Worm (Caenorhabditis elegans): ENCODE data around the gene klp-18.

The klp-18 gene

ce11 chrIV:7047762-7048178 lies 7.8 kb downstream of the klp-18 start (continued):
- peak; percentile 88 for TF ChIP-seq dmd-6 (GFP tag; IDR thresholded peaks at IDR 0.05)
- TF ChIP-seq cey-2 (tag; optimal IDR thresholded peaks at IDR 0.05; ENCODE audit: borderline replicate concordance, insufficient read depth): peak; percentile 62
- TF ChIP-seq mep-1 (tag; optimal IDR thresholded peaks at IDR 0.05): peak; percentile 55
- TF ChIP-seq nhr-77 (tag; optimal IDR thresholded peaks at IDR 0.05): peak; percentile 37
- TF ChIP-seq lin-13 (GFP tag; optimal IDR thresholded peaks at IDR 0.05): peak; percentile 24
- TF ChIP-seq daf-16 (GFP tag; optimal IDR thresholded peaks at IDR 0.05): peak in 1 of 2 experiments; percentile 48
- TF ChIP-seq daf-16 (tag; optimal IDR thresholded peaks at IDR 0.05): peak; percentile 88
- 0 out of 2 replicates have a peak, but pooled peaks have one; percentile 23 for TF ChIP-seq mdt-29 (GFP tag; IDR thresholded peaks at IDR 0.05)
- TF ChIP-seq gei-8 (GFP tag; optimal IDR thresholded peaks at IDR 0.05): peak; percentile 85
- 0 out of 2 replicates have a peak, but pooled peaks have one; percentile 16 for TF ChIP-seq dmd-8 (GFP tag; IDR thresholded peaks at IDR 0.05)
- no peak for TF ChIP-seq ceh-28 (tag; optimal IDR thresholded peaks at IDR 0.05)
- peak; percentile 61 for TF ChIP-seq T26A8.4 (GFP tag; IDR thresholded peaks at IDR 0.05)

DNA sequence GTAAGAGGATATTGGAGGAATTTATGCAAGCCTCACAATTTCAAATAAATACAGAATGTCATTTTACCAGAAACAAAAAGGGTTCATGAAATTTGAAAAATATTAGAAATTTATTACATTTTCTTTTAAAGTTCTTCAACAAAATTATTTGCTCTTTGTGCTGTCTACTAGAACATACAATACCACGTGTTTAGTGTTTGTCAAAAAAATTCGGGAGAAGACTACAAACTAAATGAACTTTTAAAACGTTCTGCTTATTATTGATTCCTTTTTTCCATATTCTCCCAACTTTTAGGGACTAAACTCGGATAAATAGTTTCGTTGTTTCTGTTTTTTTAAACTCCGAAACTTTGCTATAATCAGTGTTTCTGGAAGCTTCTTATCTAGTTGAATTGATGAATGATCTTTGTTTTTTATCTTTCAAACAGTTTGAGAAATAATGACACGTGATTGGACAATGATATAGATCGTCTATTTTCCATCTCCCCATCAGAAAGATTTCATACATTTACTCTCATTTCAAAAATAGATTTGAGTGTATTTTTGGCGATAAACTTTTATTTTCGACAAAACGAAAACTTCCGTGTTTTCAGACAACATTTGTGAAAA lies 8.7 kb downstream of the klp-18 start:
- TF ChIP-seq aha-1 (tag) (peak; percentile 54), nhr-48 (tag; optimal IDR thresholded peaks at IDR 0.05) (peak; percentile 15), dve-1 (tag; optimal IDR thresholded peaks at IDR 0.05; ENCODE audit: insufficient read depth) (peak; percentile 87), unc-62 (GFP tag; optimal IDR thresholded peaks at IDR 0.05 in 1 of 2) (peak in 1 of 2 experiments; percentile 33), unc-62 (tag; optimal IDR thresholded peaks at IDR 0.05) (no peak), zfp-3 (GFP tag; conservative IDR thresholded peaks at IDR 0.05) (0 out of 2 replicates have a peak, but pooled peaks have one; percentile 20), gei-8 (GFP tag; optimal IDR thresholded peaks at IDR 0.05) (no peak), D1046.2 (GFP tag; IDR thresholded peaks at IDR 0.05) (no peak), nhr-28 (tag; optimal IDR thresholded peaks at IDR 0.05) (peak; percentile 25), nhr-77 (tag; optimal IDR thresholded peaks at IDR 0.05) (peak; percentile 30), daf-16 (GFP tag; optimal IDR thresholded peaks at IDR 0.05) (no peak), daf-16 (tag; optimal IDR thresholded peaks at IDR 0.05) (peak; percentile 71), nhr-25 (tag; optimal IDR thresholded peaks at IDR 0.05; ENCODE audit: borderline replicate concordance, insufficient read depth) (no peak), hlh-30 (tag; optimal IDR thresholded peaks at IDR 0.05; ENCODE audit: insufficient read depth) (peak; percentile 34), F44E2.7 (GFP tag; IDR thresholded peaks at IDR 0.05) (no peak), dmd-6 (GFP tag; IDR thresholded peaks at IDR 0.05) (peak; percentile 49), mdt-29 (GFP tag; IDR thresholded peaks at IDR 0.05) (peak; percentile 71; the same call in 1 of the 2 replicates), hlh-11 (tag; optimal IDR thresholded peaks at IDR 0.05) (peak; percentile 66)

DNA sequence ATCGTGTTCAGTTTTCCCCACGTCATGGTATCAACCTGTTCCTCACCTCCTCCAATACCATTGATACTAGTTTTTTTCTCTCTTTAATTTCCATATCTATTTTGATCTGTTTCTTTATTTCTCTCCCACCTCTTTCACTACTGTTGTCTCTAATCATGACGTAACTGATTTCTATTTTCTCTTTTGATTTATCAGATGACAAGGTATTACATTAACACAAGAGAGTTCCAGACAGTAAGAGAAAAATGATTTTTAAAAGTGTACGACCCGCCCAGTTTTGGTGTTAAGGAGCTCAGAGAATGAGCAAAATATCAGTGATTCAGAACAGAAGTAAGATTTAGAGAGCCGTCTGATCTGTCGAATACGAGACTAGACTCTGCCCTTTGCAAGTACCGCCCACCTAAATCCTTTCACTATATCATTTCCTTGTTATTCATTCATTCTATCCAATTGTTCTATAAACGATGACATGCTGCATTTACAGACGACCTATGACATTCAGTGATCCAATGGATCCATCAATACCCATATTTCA lies 9.7 kb downstream of the klp-18 start, which contains the start of gene nhr-105:
nhr-105 (plus strand) TSS at position 485 of the 535 bp plus-strand sequence.
- TF ChIP-seq php-3 (GFP tag; IDR thresholded peaks at IDR 0.05) (peak; percentile 32; the same call in 1 of the 2 replicates), cey-2 (tag; optimal IDR thresholded peaks at IDR 0.05; ENCODE audit: borderline replicate concordance, insufficient read depth) (peak; percentile 83), tra-1 (GFP tag; IDR thresholded peaks at IDR 0.05) (peak; percentile 62), nhr-77 (tag; optimal IDR thresholded peaks at IDR 0.05) (peak; percentile 77), mes-2 (tag; optimal IDR thresholded peaks at IDR 0.05; ENCODE audit: poor library complexity, severe bottlenecking) (peak; percentile 11), jun-1 (tag; optimal IDR thresholded peaks at IDR 0.05) (no peak), ceh-44 (GFP tag; IDR thresholded peaks at IDR 0.05) (no peak), lin-15B (tag; optimal IDR thresholded peaks at IDR 0.05) (no peak), nhr-76 (tag; optimal IDR thresholded peaks at IDR 0.05) (peak; percentile 20), hlh-30 (tag; optimal IDR thresholded peaks at IDR 0.05; ENCODE audit: insufficient read depth) (peak; percentile 84), zfp-3 (GFP tag; conservative IDR thresholded peaks at IDR 0.05) (0 out of 2 replicates have a peak, but pooled peaks have one; percentile 11), nhr-10 (tag; optimal IDR thresholded peaks at IDR 0.05) (peak; percentile 74), nhr-48 (tag; optimal IDR thresholded peaks at IDR 0.05) (peak; percentile 88), set-16 (GFP tag; IDR thresholded peaks at IDR 0.05) (no peak; the same call in 1 of the 2 replicates), ztf-7 (tag; optimal IDR thresholded peaks at IDR 0.05) (peak; percentile 57), ceh-62 (tag; optimal IDR thresholded peaks at IDR 0.05) (no peak), madf-5 (GFP tag; IDR thresholded peaks at IDR 0.05) (0 out of 4 replicates have a peak, but pooled peaks of 1 of the 2 experiments have one; percentile 10), sdz-12 (GFP tag; optimal IDR thresholded peaks at IDR 0.05) (peak; percentile 46), ceh-32 (tag; optimal IDR thresholded peaks at IDR 0.05; ENCODE audit: poor library complexity) (no peak), dve-1 (tag; optimal IDR thresholded peaks at IDR 0.05; ENCODE audit: insufficient read depth) (peak; percentile 88), ceh-28 (tag; optimal IDR thresholded peaks at IDR 0.05) (no peak), dmd-6 (GFP tag; IDR thresholded peaks at IDR 0.05) (peak; percentile 77), egl-27 (tag; optimal IDR thresholded peaks at IDR 0.05) (peak; percentile 1), ceh-82 (tag; optimal IDR thresholded peaks at IDR 0.05) (no peak), ctbp-1 (GFP tag; IDR thresholded peaks at IDR 0.05) (peak; percentile 9; the same call in 1 of the 2 replicates), lin-39 (tag; optimal IDR thresholded peaks at IDR 0.05) (no peak), mdl-1 (tag; optimal IDR thresholded peaks at IDR 0.05) (peak in 1 of 2 experiments; percentile 59), hlh-11 (tag; optimal IDR thresholded peaks at IDR 0.05) (peak; percentile 92), gei-8 (GFP tag; optimal IDR thresholded peaks at IDR 0.05) (no peak)

All from whole organism, L4 larva.